Worm (Caenorhabditis elegans): ENCODE data around the gene srh-8.

The srh-8 gene

DNA sequence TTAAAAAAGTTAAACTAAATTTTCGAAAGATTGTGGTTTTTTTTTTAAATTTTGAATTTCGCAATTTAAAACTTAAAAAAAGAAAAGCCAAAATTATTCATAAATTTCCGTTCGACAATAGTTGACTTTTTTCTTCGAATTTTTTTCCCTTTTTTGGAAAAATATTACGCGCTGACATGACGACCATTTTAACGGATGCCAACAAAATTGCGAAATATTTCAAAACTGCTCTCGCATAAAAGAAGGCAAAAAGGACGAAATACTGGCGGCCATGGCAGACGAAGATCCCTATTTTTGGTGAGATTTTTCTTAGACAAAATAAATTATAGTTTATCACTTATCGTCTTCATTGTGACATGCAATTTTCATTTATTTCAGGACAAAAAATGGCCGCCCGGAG, 33.2 kb downstream of the srh-8 start:
- no peak for TF ChIP-seq dmd-4 (tag; optimal IDR thresholded peaks at IDR 0.05; ENCODE audit: borderline replicate concordance)
- no peak for TF ChIP-seq pros-1 (tag; optimal IDR thresholded peaks at IDR 0.05)
- TF ChIP-seq ceh-9 (tag; optimal IDR thresholded peaks at IDR 0.05): no peak
- TF ChIP-seq npax-4 (tag; optimal IDR thresholded peaks at IDR 0.05): no peak
- TF ChIP-seq pax-1 (tag; optimal IDR thresholded peaks at IDR 0.05): no peak
- TF ChIP-seq ceh-34 (tag; optimal IDR thresholded peaks at IDR 0.05): no peak
- no peak for TF ChIP-seq mec-3 (tag; optimal IDR thresholded peaks at IDR 0.05; ENCODE audit: borderline replicate concordance)
- no peak for TF ChIP-seq sox-2 (GFP tag; IDR thresholded peaks at IDR 0.05)
- TF ChIP-seq elt-2 (tag; optimal IDR thresholded peaks at IDR 0.05): no peak
- no peak for TF ChIP-seq lim-6 (tag; optimal IDR thresholded peaks at IDR 0.05)
- no peak for TF ChIP-seq che-1 (tag; optimal IDR thresholded peaks at IDR 0.05)
- no peak for TF ChIP-seq ceh-48 (tag; optimal IDR thresholded peaks at IDR 0.05)
- TF ChIP-seq syd-9 (tag; optimal IDR thresholded peaks at IDR 0.05): no peak
- no peak for TF ChIP-seq hlh-6 (tag; optimal IDR thresholded peaks at IDR 0.05)
- TF ChIP-seq unc-86 (tag; optimal IDR thresholded peaks at IDR 0.05): no peak
- TF ChIP-seq ref-2 (tag; optimal IDR thresholded peaks at IDR 0.05): no peak

DNA sequence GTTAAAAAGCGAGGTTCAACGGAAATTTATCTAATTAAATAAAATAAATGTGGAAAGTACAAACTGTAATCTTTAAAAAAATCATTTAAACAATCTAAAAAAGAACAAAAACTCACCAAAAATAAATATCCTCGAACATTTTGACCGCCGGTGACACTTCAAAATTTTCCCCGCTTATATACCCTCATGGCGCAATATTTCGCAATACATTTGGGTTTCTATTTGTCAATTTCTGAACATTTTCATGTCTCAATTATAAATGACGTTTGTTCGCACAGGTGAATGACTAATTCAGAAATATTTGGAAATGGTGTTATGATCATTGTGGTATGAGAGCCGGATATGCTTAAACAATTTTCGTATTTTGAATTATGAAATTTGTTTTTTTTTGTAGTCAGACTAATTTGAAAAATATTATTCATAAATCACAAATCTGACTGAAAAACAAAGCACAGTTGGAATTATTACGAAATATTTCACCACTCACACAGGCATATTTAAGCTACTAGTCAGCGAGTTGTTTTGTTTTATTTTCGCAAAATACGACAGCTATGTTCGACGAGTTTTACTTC, 36.6 kb downstream of the srh-8 start, which contains the start of the genes C49G7.10 and irg-2:
Gene C49G7.10, minus strand, starts transcription at position 169 of the 572 bp plus-strand sequence.
Gene irg-2, plus strand, starts transcription at position 329 of the 572 bp plus-strand sequence.
- TF ChIP-seq pat-9 (tag; optimal IDR thresholded peaks at IDR 0.05): no peak
- TF ChIP-seq K09A11.1 (tag; optimal IDR thresholded peaks at IDR 0.05; ENCODE audit: insufficient read depth): no peak
- no peak for TF ChIP-seq rnt-1 (tag; optimal IDR thresholded peaks at IDR 0.05)
- no peak for TF ChIP-seq ceh-31 (tag; optimal IDR thresholded peaks at IDR 0.05)
- no peak for TF ChIP-seq madf-2 (tag; optimal IDR thresholded peaks at IDR 0.05)
- TF ChIP-seq ceh-48 (tag; optimal IDR thresholded peaks at IDR 0.05): no peak
- no peak for TF ChIP-seq npax-4 (tag; optimal IDR thresholded peaks at IDR 0.05)
- TF ChIP-seq ahr-1 (tag; optimal IDR thresholded peaks at IDR 0.05): no peak
- no peak for TF ChIP-seq ztf-16 (tag; optimal IDR thresholded peaks at IDR 0.05)

DNA sequence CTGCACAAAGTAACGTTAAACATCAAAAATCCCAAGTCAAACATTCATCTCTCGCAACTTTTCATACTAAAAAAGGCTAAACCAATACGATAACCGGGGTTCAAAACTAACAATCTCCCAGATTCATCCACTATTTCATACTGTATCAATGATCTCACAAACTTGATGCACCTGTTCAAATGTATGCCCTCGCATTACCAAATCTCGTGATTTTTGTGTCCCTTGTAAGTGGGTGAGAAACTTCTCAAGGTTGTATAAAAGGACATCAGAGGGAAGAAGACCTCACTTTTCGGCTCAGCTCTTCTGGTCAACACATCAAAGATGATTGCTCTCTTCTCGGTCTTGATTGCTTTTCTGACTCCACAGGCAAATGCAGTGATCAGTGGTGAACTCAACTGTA, 38.3 kb downstream of the srh-8 start, which contains the start of gene phat-3:
Gene phat-3, plus strand, starts transcription at position 301 of the 400 bp plus-strand sequence.
- TF ChIP-seq T23F11.4 (GFP tag; optimal IDR thresholded peaks at IDR 0.05) (no peak), gmeb-2 (tag; optimal IDR thresholded peaks at IDR 0.05) (no peak), ceh-9 (tag; optimal IDR thresholded peaks at IDR 0.05) (no peak), che-1 (tag; optimal IDR thresholded peaks at IDR 0.05) (no peak), ceh-48 (tag; optimal IDR thresholded peaks at IDR 0.05) (no peak), ceh-24 (tag; optimal IDR thresholded peaks at IDR 0.05) (no peak), tbx-2 (tag; optimal IDR thresholded peaks at IDR 0.05) (no peak), eyg-1 (tag; optimal IDR thresholded peaks at IDR 0.05) (no peak), pha-4 (tag; optimal IDR thresholded peaks at IDR 0.05) (no peak), ama-1 (optimal IDR thresholded peaks at IDR 0.05) (no peak), F13H6.1 (tag; optimal IDR thresholded peaks at IDR 0.05) (no peak), elt-2 (tag; optimal IDR thresholded peaks at IDR 0.05) (no peak), Y22D7AL.16 (tag; optimal IDR thresholded peaks at IDR 0.05) (no peak), ceh-6 (GFP tag; optimal IDR thresholded peaks at IDR 0.05) (no peak), elt-4 (tag; optimal IDR thresholded peaks at IDR 0.05) (no peak), pax-1 (tag; optimal IDR thresholded peaks at IDR 0.05) (no peak), fax-1 (tag; optimal IDR thresholded peaks at IDR 0.05) (no peak), unc-86 (tag; optimal IDR thresholded peaks at IDR 0.05) (no peak)

DNA sequence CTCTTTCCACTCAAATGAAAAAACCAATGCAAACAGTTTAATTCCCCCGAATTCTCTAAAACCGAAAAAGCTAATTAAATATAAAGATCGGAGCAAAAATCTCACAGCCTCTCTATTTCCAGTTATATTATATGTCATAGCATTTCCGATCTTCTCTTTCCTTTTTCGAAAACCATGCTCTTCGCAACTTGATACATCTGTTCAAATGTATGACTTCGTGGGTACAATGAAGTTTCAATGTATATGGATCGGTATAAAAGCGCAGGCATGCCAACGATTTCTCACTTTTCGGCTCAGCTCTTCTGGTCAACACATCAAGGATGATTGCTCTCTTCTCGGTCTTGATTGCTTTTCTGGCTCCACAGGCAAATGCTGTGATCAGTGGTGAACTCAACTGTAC, 40.8 kb downstream of the srh-8 start, which contains the start of gene phat-7:
Gene phat-7, plus strand, starts transcription at position 301 of the 400 bp plus-strand sequence.
- TF ChIP-seq nhr-11 (tag; optimal IDR thresholded peaks at IDR 0.05) (no peak), K09A11.1 (tag; optimal IDR thresholded peaks at IDR 0.05; ENCODE audit: insufficient read depth) (no peak), hlh-13 (GFP tag; optimal IDR thresholded peaks at IDR 0.05) (no peak), hlh-30 (tag; optimal IDR thresholded peaks at IDR 0.05; ENCODE audit: insufficient read depth) (no peak), ahr-1 (tag; optimal IDR thresholded peaks at IDR 0.05) (no peak), hlh-15 (tag; optimal IDR thresholded peaks at IDR 0.05) (no peak), sox-4 (tag; optimal IDR thresholded peaks at IDR 0.05) (no peak), ama-1 (optimal IDR thresholded peaks at IDR 0.05) (no peak), ceh-2 (tag; optimal IDR thresholded peaks at IDR 0.05) (no peak), K02D7.2 (tag; optimal IDR thresholded peaks at IDR 0.05) (no peak), C08G9.2 (tag; optimal IDR thresholded peaks at IDR 0.05) (no peak), ztf-16 (tag; optimal IDR thresholded peaks at IDR 0.05) (no peak), ceh-18 (tag; optimal IDR thresholded peaks at IDR 0.05) (no peak)

Measured in whole organism, late embryonic.